Fruit fly (Drosophila melanogaster): Measurements from ENCODE around the gene Hsp26.

Gene Hsp26

dm6 chr3L:9419328-9419727, 42.1 kb upstream of the Hsp26 start (continued):
- no peak for TF ChIP-seq CG2116 (GFP tag; optimal IDR thresholded peaks at IDR 0.05)
- TF ChIP-seq CG5953 (GFP tag; IDR thresholded peaks at IDR 0.05): 0 out of 2 replicates have a peak, but pooled peaks have one; percentile 50
- no peak for TF ChIP-seq scrt (GFP tag; optimal IDR thresholded peaks at IDR 0.05)
- TF ChIP-seq Bdp1 (GFP tag; optimal IDR thresholded peaks at IDR 0.05): no peak
- TF ChIP-seq CG2129 (GFP tag; IDR thresholded peaks at IDR 0.05; ENCODE audit: partially characterized antibody): no peak
- TF ChIP-seq CG17359 (tag; optimal IDR thresholded peaks at IDR 0.05): no peak
- no peak for TF ChIP-seq gfzf (GFP tag; optimal IDR thresholded peaks at IDR 0.05)
- TF ChIP-seq Fer1 (GFP tag; optimal IDR thresholded peaks at IDR 0.05): no peak
- no peak for TF ChIP-seq CG10147 (GFP tag; optimal IDR thresholded peaks at IDR 0.05)
- no peak for TF ChIP-seq prd (optimal IDR thresholded peaks at IDR 0.05)
- TF ChIP-seq prd (GFP tag; IDR thresholded peaks at IDR 0.05): peak; percentile 33; the same call in 1 of the 3 replicates
- TF ChIP-seq CG8290 (GFP tag; optimal IDR thresholded peaks at IDR 0.05): no peak
- TF ChIP-seq CG8290 (tag; optimal IDR thresholded peaks at IDR 0.05): no peak
- TF ChIP-seq Med (GFP tag): peak; percentile 47
- TF ChIP-seq CG17829 (tag; optimal IDR thresholded peaks at IDR 0.05): no peak
- TF ChIP-seq ase (GFP tag; IDR thresholded peaks at IDR 0.05): 0 out of 3 replicates have a peak, but pooled peaks have one; percentile 10
- TF ChIP-seq Fer3 (tag; optimal IDR thresholded peaks at IDR 0.05): no peak
- TF ChIP-seq Camta (GFP tag; optimal IDR thresholded peaks at IDR 0.05): no peak
- no peak for TF ChIP-seq gem (tag; optimal IDR thresholded peaks at IDR 0.05)
- no peak for TF ChIP-seq CG43689 (GFP tag; IDR thresholded peaks at IDR 0.05)
- no peak for TF ChIP-seq jing (GFP tag; optimal IDR thresholded peaks at IDR 0.05)
- no peak for TF ChIP-seq h (optimal IDR thresholded peaks at IDR 0.05)
- TF ChIP-seq TFAM (GFP tag; optimal IDR thresholded peaks at IDR 0.05): no peak
- 0 out of 2 replicates have a peak, but pooled peaks have one; percentile 16 for TF ChIP-seq chm (GFP tag; IDR thresholded peaks at IDR 0.05)
- no peak for TF ChIP-seq Fer2 (tag; optimal IDR thresholded peaks at IDR 0.05)
- no peak for TF ChIP-seq dimm (GFP tag; IDR thresholded peaks at IDR 0.05)
- peak; percentile 14; the same call in 1 of the 2 replicates for TF ChIP-seq Xrp1 (GFP tag; IDR thresholded peaks at IDR 0.05)
- no peak for TF ChIP-seq CG10431 (GFP tag; optimal IDR thresholded peaks at IDR 0.05)
- TF ChIP-seq Kr (GFP tag; optimal IDR thresholded peaks at IDR 0.05): no peak
- TF ChIP-seq salm (tag; optimal IDR thresholded peaks at IDR 0.05): no peak
- TF ChIP-seq CG2712 (tag; optimal IDR thresholded peaks at IDR 0.05): no peak
- no peak for TF ChIP-seq CG8359 (GFP tag; optimal IDR thresholded peaks at IDR 0.05; ENCODE audit: borderline replicate concordance)
- TF ChIP-seq Elba2 (GFP tag; optimal IDR thresholded peaks at IDR 0.05): no peak
- no peak for TF ChIP-seq gsb-n (tag; optimal IDR thresholded peaks at IDR 0.05)
- 0 out of 3 replicates have a peak, but pooled peaks have one; percentile 25 for TF ChIP-seq sr (GFP tag; IDR thresholded peaks at IDR 0.05)
- TF ChIP-seq NFAT (GFP tag; IDR thresholded peaks at IDR 0.05): no peak
- TF ChIP-seq CG7786 (GFP tag; optimal IDR thresholded peaks at IDR 0.05): no peak
- TF ChIP-seq CG10366 (GFP tag; IDR thresholded peaks at IDR 0.05): peak; percentile 54
- peak; percentile 25 for TF ChIP-seq Sox102F (GFP tag; optimal IDR thresholded peaks at IDR 0.05)
- TF ChIP-seq hth (optimal IDR thresholded peaks at IDR 0.05): no peak
- TF ChIP-seq sens-2 (GFP tag; IDR thresholded peaks at IDR 0.05): 0 out of 2 replicates have a peak, but pooled peaks have one; percentile 4
- TF ChIP-seq kah (GFP tag; optimal IDR thresholded peaks at IDR 0.05): no peak
- TF ChIP-seq ttk (GFP tag; IDR thresholded peaks at IDR 0.05): 0 out of 2 replicates have a peak, but pooled peaks have one; percentile 5
- no peak for TF ChIP-seq Ssrp (tag; optimal IDR thresholded peaks at IDR 0.05)
- no peak for TF ChIP-seq Chrac-16 (GFP tag; optimal IDR thresholded peaks at IDR 0.05)
- TF ChIP-seq pan (optimal IDR thresholded peaks at IDR 0.05): no peak
- peak in 1 of 2 experiments; percentile 64 for TF ChIP-seq pan (GFP tag; optimal IDR thresholded peaks at IDR 0.05 in 1 of 2, IDR thresholded peaks at IDR 0.05 in 1 of 2)
- TF ChIP-seq klu (GFP tag; IDR thresholded peaks at IDR 0.05): 0 out of 2 replicates have a peak, but pooled peaks have one; percentile 28
- TF ChIP-seq kni (GFP tag; optimal IDR thresholded peaks at IDR 0.05): no peak
- TF ChIP-seq Drgx (GFP tag; IDR thresholded peaks at IDR 0.05): peak; percentile 83
- TF ChIP-seq CG6813 (GFP tag; optimal IDR thresholded peaks at IDR 0.05): no peak
